Fruit fly (Drosophila melanogaster): ENCODE data around the gene Septin4.

Septin4 gene

DNA sequence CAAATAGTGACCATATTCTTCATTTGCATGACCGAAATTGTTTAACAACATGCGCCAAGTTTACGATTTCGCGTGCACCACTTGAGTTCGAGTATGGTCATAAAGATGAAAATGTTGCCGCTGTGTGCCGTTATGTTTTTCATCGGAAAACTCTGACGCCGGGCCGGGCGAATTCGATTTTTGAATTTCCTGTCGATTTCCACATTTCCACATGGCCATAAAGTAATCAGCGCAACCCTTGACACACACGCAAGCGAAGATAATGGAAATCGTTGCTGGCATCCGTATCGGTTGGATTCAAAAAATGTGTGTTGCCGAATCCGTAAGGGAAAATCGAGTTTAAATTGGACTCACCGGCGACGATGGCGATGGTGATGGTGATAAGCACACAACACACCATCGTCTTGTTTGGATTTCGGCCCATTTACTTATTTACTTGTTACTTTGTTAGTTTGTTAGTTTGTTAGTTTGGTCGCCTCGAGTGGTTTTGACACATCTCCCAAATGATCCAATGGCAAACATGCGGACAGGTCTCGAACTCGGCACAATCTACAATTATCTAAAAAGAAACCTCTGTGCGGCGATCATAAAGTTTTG is 50.3 kb downstream of the Septin4 start (continued):
- TF ChIP-seq CG4282 (GFP tag; optimal IDR thresholded peaks at IDR 0.05) (no peak), pan (optimal IDR thresholded peaks at IDR 0.05) (no peak), pan (GFP tag; optimal IDR thresholded peaks at IDR 0.05 in 1 of 2, IDR thresholded peaks at IDR 0.05 in 1 of 2) (no peak), Oaz (GFP tag; IDR thresholded peaks at IDR 0.05) (no peak), Fer1 (GFP tag; optimal IDR thresholded peaks at IDR 0.05) (peak; percentile 17), CG11456 (GFP tag; IDR thresholded peaks at IDR 0.05) (no peak), CG8290 (GFP tag; optimal IDR thresholded peaks at IDR 0.05) (peak; percentile 4), CG8290 (tag; optimal IDR thresholded peaks at IDR 0.05) (peak; percentile 66 to 73), inv (GFP tag; IDR thresholded peaks at IDR 0.05; ENCODE audit: partially characterized antibody) (no peak), Neu2 (GFP tag; optimal IDR thresholded peaks at IDR 0.05; ENCODE audit: borderline replicate concordance) (no peak), chinmo (GFP tag; IDR thresholded peaks at IDR 0.05; ENCODE audit: partially characterized antibody) (no peak), CG3995 (GFP tag; optimal IDR thresholded peaks at IDR 0.05) (no peak), pho (GFP tag; optimal IDR thresholded peaks at IDR 0.05) (no peak), zfh2 (GFP tag; optimal IDR thresholded peaks at IDR 0.05) (no peak), Bgb (GFP tag; IDR thresholded peaks at IDR 0.05; ENCODE audit: partially characterized antibody) (no peak), CG30403 (GFP tag; optimal IDR thresholded peaks at IDR 0.05) (no peak), CG11695 (GFP tag; IDR thresholded peaks at IDR 0.05) (peak; percentile 37; the same call in 1 of the 3 replicates), Blimp-1 (GFP tag; optimal IDR thresholded peaks at IDR 0.05) (peak; percentile 41), sima (GFP tag; optimal IDR thresholded peaks at IDR 0.05) (no peak), CG2116 (GFP tag; optimal IDR thresholded peaks at IDR 0.05) (peak; percentile 39), dpn (GFP tag; optimal IDR thresholded peaks at IDR 0.05) (no peak), Poxn (GFP tag; IDR thresholded peaks at IDR 0.05) (no peak), amos (GFP tag; IDR thresholded peaks at IDR 0.05; ENCODE audit: partially characterized antibody) (no peak), CG9817 (tag; optimal IDR thresholded peaks at IDR 0.05) (no peak), disco-r (GFP tag; optimal IDR thresholded peaks at IDR 0.05) (no peak), CG11723 (GFP tag; optimal IDR thresholded peaks at IDR 0.05) (peak; percentile 54), psq (GFP tag; optimal IDR thresholded peaks at IDR 0.05) (no peak), CG12155 (GFP tag; optimal IDR thresholded peaks at IDR 0.05) (no peak), dysf (GFP tag; IDR thresholded peaks at IDR 0.05) (no peak), CG10321 (GFP tag; IDR thresholded peaks at IDR 0.05) (no peak), h (optimal IDR thresholded peaks at IDR 0.05) (no peak), CHES-1-like (GFP tag; optimal IDR thresholded peaks at IDR 0.05) (no peak), Abd-B (GFP tag; optimal IDR thresholded peaks at IDR 0.05) (no peak), stc (GFP tag; IDR thresholded peaks at IDR 0.05) (peak; percentile 22; the same call in 1 of the 2 replicates), cas (GFP tag; IDR thresholded peaks at IDR 0.05) (no peak), tna (GFP tag; IDR thresholded peaks at IDR 0.05; ENCODE audit: partially characterized antibody) (no peak), HLH4C (GFP tag; IDR thresholded peaks at IDR 0.05; ENCODE audit: partially characterized antibody) (no peak), CG15479 (GFP tag; optimal IDR thresholded peaks at IDR 0.05) (peak; percentile 52), CG10431 (GFP tag; optimal IDR thresholded peaks at IDR 0.05) (peak; percentile 33), klu (GFP tag; IDR thresholded peaks at IDR 0.05) (no peak), Bdp1 (GFP tag; optimal IDR thresholded peaks at IDR 0.05) (peak; percentile 28), Side (GFP tag; optimal IDR thresholded peaks at IDR 0.05) (peak; percentile 38), CG4617 (GFP tag; optimal IDR thresholded peaks at IDR 0.05; ENCODE audit: borderline replicate concordance) (no peak), CG15601 (tag; optimal IDR thresholded peaks at IDR 0.05) (peak; percentile 50), CG12219 (GFP tag; optimal IDR thresholded peaks at IDR 0.05) (peak; percentile 55), D19A (tag; optimal IDR thresholded peaks at IDR 0.05) (peak; percentile 41), sisA (GFP tag; IDR thresholded peaks at IDR 0.05) (no peak), oc (tag; optimal IDR thresholded peaks at IDR 0.05) (peak; percentile 69), CG14710 (tag; optimal IDR thresholded peaks at IDR 0.05) (peak; percentile 41), tin (GFP tag; optimal IDR thresholded peaks at IDR 0.05) (no peak), CG9609 (GFP tag; optimal IDR thresholded peaks at IDR 0.05) (no peak)

Measured in whole organism, embryonic.